Worm (Caenorhabditis elegans) whole organism, L4 larva: ENCODE data around the gene C49A9.5.
A peak's percentile ranks its signal among the peaks of the same experiment; 100 is the strongest.

Experiments
- F10B5.3 ChIP-seq: sonication (generic microtip); optimal IDR thresholded peaks from 2 replicates; lab custom pipeline; 2016; ENCODE audit warnings: mild to moderate bottlenecking, missing genetic modification characterization, missing compliant biosample characterization
- F44E2.7 ChIP-seq: fragments of 200-800 bp; sonication (Bioruptor generic); IDR thresholded peaks from 2 replicates; pipeline ENCODE4 v2.1.2; 2022; ENCODE audit warnings: missing genetic modification characterization, missing compliant biosample characterization
- T20F7.1 ChIP-seq: fragments of 200-800 bp; sonication (Bioruptor generic); optimal IDR thresholded peaks from 2 replicates; lab custom pipeline; 2018; ENCODE audit warnings: mild to moderate bottlenecking, missing genetic modification characterization, missing compliant biosample characterization
- Y105C5A.15 ChIP-seq: fragments of 200-800 bp; sonication (Bioruptor generic); IDR thresholded peaks from 2 replicates; pipeline ENCODE4 v1.3.6; 2022; ENCODE audit warnings: missing genetic modification characterization, missing compliant biosample characterization
- Y75B8A.6 ChIP-seq: fragments of 200-800 bp; sonication (Bioruptor generic); IDR thresholded peaks from 2 replicates; pipeline ENCODE4 v1.3.6; 2022; ENCODE audit warnings: missing genetic modification reagents, missing genetic modification characterization, missing compliant biosample characterization
- ZK546.5 ChIP-seq, 2 experiments: sonication (generic microtip); optimal IDR thresholded peaks; 2 replicates each; lab custom pipeline; 2017; ENCODE audit warnings: missing biosample characterization in 2 of 2, missing genetic modification characterization in 2 of 2
- aha-1 ChIP-seq: fragments of 150-350 bp; peaks from one replicate; lab custom pipeline; 2014; ENCODE audit warnings: missing biosample characterization, missing genetic modification characterization
- aly-2 ChIP-seq: sonication (generic microtip); optimal IDR thresholded peaks from 2 replicates; lab custom pipeline; 2018; ENCODE audit warnings: missing biosample characterization, missing genetic modification characterization
- arid-1 ChIP-seq: fragments of 200-800 bp; sonication (Bioruptor generic); conservative IDR thresholded peaks from 2 replicates; pipeline ENCODE4 v1.3.6; 2022; ENCODE audit warnings: missing genetic modification reagents, missing genetic modification characterization, missing compliant biosample characterization
- ceh-20 ChIP-seq: fragments of 200-800 bp; sonication (Bioruptor generic); IDR thresholded peaks from 2 replicates; pipeline ENCODE4 v1.3.6; 2022; ENCODE audit warnings: missing genetic modification reagents, missing genetic modification characterization, missing compliant biosample characterization
- ceh-28 ChIP-seq: fragments of 150-350 bp; optimal IDR thresholded peaks from 2 replicates; lab custom pipeline; 2014; ENCODE audit warnings: missing biosample characterization, missing genetic modification reagents, missing genetic modification characterization
- ceh-44 ChIP-seq: fragments of 200-800 bp; sonication (Bioruptor generic); IDR thresholded peaks from 2 replicates; pipeline ENCODE4 v1.3.6; 2022; ENCODE audit warnings: missing genetic modification reagents, missing genetic modification characterization, missing compliant biosample characterization
- cey-2 ChIP-seq: sonication (generic microtip); optimal IDR thresholded peaks from 3 replicates; lab custom pipeline; 2017; ENCODE audit warnings: missing genetic modification characterization, mild to moderate bottlenecking, missing compliant biosample characterization, antibody characterized with exemption, borderline replicate concordance; ENCODE audit not compliant: insufficient read depth
- ctbp-1 ChIP-seq: fragments of 200-800 bp; sonication (Bioruptor generic); IDR thresholded peaks from 2 replicates; pipeline ENCODE4 v1.3.6; 2022; ENCODE audit warnings: missing genetic modification reagents, missing genetic modification characterization, missing compliant biosample characterization
- daf-19 ChIP-seq: fragments of 200-800 bp; sonication (Bioruptor generic); conservative IDR thresholded peaks from 2 replicates; pipeline ENCODE4 v1.3.6; 2022; ENCODE audit warnings: missing genetic modification characterization, missing compliant biosample characterization
- daf-8 ChIP-seq: fragments of 200-800 bp; sonication (Bioruptor generic); IDR thresholded peaks from 2 replicates; pipeline ENCODE4 v1.3.6; 2022; ENCODE audit warnings: missing genetic modification characterization, missing compliant biosample characterization
- dmd-6 ChIP-seq: fragments of 200-800 bp; sonication (Bioruptor generic); IDR thresholded peaks from 2 replicates; pipeline ENCODE4 v1.3.6; 2022; ENCODE audit warnings: missing genetic modification reagents, missing genetic modification characterization, missing compliant biosample characterization
- dmd-8 ChIP-seq: fragments of 200-800 bp; sonication (Bioruptor generic); IDR thresholded peaks from 2 replicates; pipeline ENCODE4 v1.3.6; 2022; ENCODE audit warnings: missing genetic modification characterization, missing compliant biosample characterization
- duxl-1 ChIP-seq: sonication (generic microtip); optimal IDR thresholded peaks from 2 replicates; lab custom pipeline; 2016; ENCODE audit warnings: mild to moderate bottlenecking, missing genetic modification characterization, moderate library complexity, missing compliant biosample characterization; ENCODE audit not compliant: poor library complexity
- dve-1 ChIP-seq: sonication (generic microtip); optimal IDR thresholded peaks from 2 replicates; lab custom pipeline; 2017; ENCODE audit warnings: antibody characterized with exemption, mild to moderate bottlenecking, missing genetic modification characterization, missing compliant biosample characterization; ENCODE audit not compliant: insufficient read depth
- fkh-10 ChIP-seq: fragments of 150-350 bp; optimal IDR thresholded peaks from 2 replicates; lab custom pipeline; 2014; ENCODE audit warnings: missing biosample characterization, missing genetic modification reagents, missing genetic modification characterization
- fos-1 ChIP-seq: fragments of 150-350 bp; optimal IDR thresholded peaks from 2 replicates; lab custom pipeline; 2014; ENCODE audit warnings: missing biosample characterization, missing genetic modification characterization
- hif-1 ChIP-seq, 2 experiments: sonication (generic microtip); optimal IDR thresholded peaks; 2 replicates each; lab custom pipeline; 2016 to 2017; ENCODE audit warnings: missing compliant biosample characterization in 2 of 2, missing genetic modification characterization in 2 of 2, missing genetic modification reagents in 2 of 2, missing genotype in 2 of 2, mild to moderate bottlenecking in 1 of 2
- hlh-11 ChIP-seq: fragments of 200-800 bp; sonication (Bioruptor generic); optimal IDR thresholded peaks from 2 replicates; lab custom pipeline; 2018; ENCODE audit warnings: mild to moderate bottlenecking, missing genetic modification characterization, missing compliant biosample characterization
- hlh-30 ChIP-seq: sonication (generic microtip); optimal IDR thresholded peaks from 2 replicates; lab custom pipeline; 2017; ENCODE audit warnings: antibody characterized with exemption, mild to moderate bottlenecking, missing genetic modification characterization, missing compliant biosample characterization; ENCODE audit not compliant: insufficient read depth
- lim-7 ChIP-seq: fragments of 200-800 bp; sonication (Bioruptor generic); IDR thresholded peaks from 2 replicates; pipeline ENCODE4 v1.3.6; 2022; ENCODE audit warnings: missing genetic modification characterization, missing compliant biosample characterization
- lin-1 ChIP-seq: fragments of 200-800 bp; sonication (Bioruptor generic); IDR thresholded peaks from 2 replicates; pipeline ENCODE4 v1.3.6; 2022; ENCODE audit warnings: missing genetic modification reagents, missing genetic modification characterization, missing compliant biosample characterization
- lin-13 ChIP-seq: fragments of 150-350 bp; optimal IDR thresholded peaks from 2 replicates; lab custom pipeline; 2014; ENCODE audit warnings: missing biosample characterization, missing genetic modification reagents, missing genetic modification characterization
- lin-29 ChIP-seq: fragments of 200-800 bp; sonication (Bioruptor generic); IDR thresholded peaks from 2 replicates; pipeline ENCODE4 v1.3.6; 2022; ENCODE audit warnings: missing genetic modification reagents, missing genetic modification characterization, missing compliant biosample characterization
- lsy-2 ChIP-seq, 2 experiments: fragments of 150-350 bp in 1 of 2; sonication (generic microtip) in 1 of 2; optimal IDR thresholded peaks; 2 replicates each; lab custom pipeline; 2014 to 2017; ENCODE audit warnings: missing biosample characterization in 2 of 2, missing genetic modification characterization in 2 of 2
- mep-1 ChIP-seq: fragments of 150-350 bp; sonication (generic microtip); optimal IDR thresholded peaks from 3 replicates; lab custom pipeline; 2014; ENCODE audit warnings: missing biosample characterization, missing genetic modification characterization
- mxl-3 ChIP-seq: fragments of 200-800 bp; sonication (Bioruptor generic); optimal IDR thresholded peaks from 2 replicates; lab custom pipeline; 2018; ENCODE audit warnings: mild to moderate bottlenecking, missing genetic modification characterization, missing compliant biosample characterization
- nhr-28 ChIP-seq: fragments of 150-350 bp; optimal IDR thresholded peaks from 2 replicates; lab custom pipeline; 2014; ENCODE audit warnings: missing biosample characterization, missing genetic modification characterization
- nhr-41 ChIP-seq: fragments of 200-800 bp; sonication (Bioruptor generic); IDR thresholded peaks from 2 replicates; pipeline ENCODE4 v1.3.6; 2022; ENCODE audit warnings: missing genetic modification reagents, missing genetic modification characterization, missing compliant biosample characterization
- php-3 ChIP-seq: fragments of 200-800 bp; sonication (Bioruptor generic); IDR thresholded peaks from 2 replicates; pipeline ENCODE4 v1.3.6; 2022; ENCODE audit warnings: missing genetic modification reagents, missing genetic modification characterization, missing compliant biosample characterization
- saeg-2 ChIP-seq: fragments of 200-800 bp; sonication (Bioruptor generic); IDR thresholded peaks from 2 replicates; pipeline ENCODE4 v1.3.6; 2022; ENCODE audit warnings: missing genetic modification reagents, missing genetic modification characterization, missing compliant biosample characterization
- set-16 ChIP-seq: fragments of 200-800 bp; sonication (Bioruptor generic); IDR thresholded peaks from 2 replicates; pipeline ENCODE4 v1.3.6; 2022; ENCODE audit warnings: missing genetic modification reagents, missing genetic modification characterization, missing compliant biosample characterization
- snpc-4 ChIP-seq: fragments of 150-350 bp; optimal IDR thresholded peaks from 2 replicates; lab custom pipeline; 2014; ENCODE audit warnings: missing biosample characterization, missing genetic modification characterization
- tag-97 ChIP-seq: fragments of 200-800 bp; sonication (Bioruptor generic); IDR thresholded peaks from 2 replicates; pipeline ENCODE4 v1.3.6; 2022; ENCODE audit warnings: missing genetic modification characterization, missing compliant biosample characterization
- unc-62 ChIP-seq, 3 experiments: fragments of 150-350 bp in 1 of 3; sonication (generic microtip); optimal IDR thresholded peaks in 2 of 3; peaks in 1 of 3; 1 replicate in 1 of 3; 2 replicates in 2 of 3; lab custom pipeline; 2014 to 2017; ENCODE audit warnings: missing biosample characterization in 3 of 3, missing genetic modification characterization in 3 of 3, missing genetic modification reagents in 3 of 3, missing genotype in 1 of 3
- vab-7 ChIP-seq: fragments of 200-800 bp; sonication (Bioruptor generic); IDR thresholded peaks from 2 replicates; pipeline ENCODE4 v1.3.6; 2022; ENCODE audit warnings: missing genetic modification reagents, missing genetic modification characterization, missing compliant biosample characterization
- zag-1 ChIP-seq: fragments of 150-350 bp; optimal IDR thresholded peaks from 2 replicates; lab custom pipeline; 2014; ENCODE audit warnings: missing biosample characterization, missing genetic modification characterization

C49A9.5 gene

ce11 chrIV:6232769-6233290 is 19.4 kb downstream of the C49A9.5 start, which contains the start of gene F58F9.3 (continued):
- TF ChIP-seq unc-62 (GFP tag; optimal IDR thresholded peaks at IDR 0.05 in 1 of 2; lab: Kevin White, UChicago), result peak in 1 of 2 experiments; percentile 88
- no peak for TF ChIP-seq unc-62 (tag; optimal IDR thresholded peaks at IDR 0.05; lab: Kevin White, UChicago)

- no peak for TF ChIP-seq mep-1 (tag; lab: Kevin White, UChicago)
- no peak for TF ChIP-seq fkh-10 (GFP tag; lab: Kevin White, UChicago)
- TF ChIP-seq ZK546.5 (tag; optimal IDR thresholded peaks at IDR 0.05; lab: Kevin White, UChicago), result no peak
- TF ChIP-seq lin-29 (GFP tag; lab: Robert Waterston, UW), result no peak
- no peak for TF ChIP-seq arid-1 (GFP tag; lab: Robert Waterston, UW)
- TF ChIP-seq nhr-28 (tag; lab: Kevin White, UChicago), result no peak
- no peak for TF ChIP-seq php-3
- no peak for TF ChIP-seq T20F7.1
Observed at ce11 chrIV:6237508-6238227, 24.2 kb downstream of the C49A9.5 start, which contains the start of the genes F58F9.6 and F58F9.8. Gene F58F9.6, minus strand, starts transcription at chrIV:6237608. Gene F58F9.8, plus strand, starts transcription at chrIV:6238177.

- TF ChIP-seq F44E2.7, result no peak
- TF ChIP-seq lin-1 (GFP tag; lab: Robert Waterston, UW), result no peak
- TF ChIP-seq mxl-3 (GFP tag; lab: Kevin White, UChicago), result no peak
- TF ChIP-seq dmd-8 (GFP tag; lab: Robert Waterston, UW), result no peak
- no peak for TF ChIP-seq zag-1 (tag; lab: Kevin White, UChicago)
- no peak for TF ChIP-seq duxl-1 (tag; lab: Kevin White, UChicago)
- no peak for TF ChIP-seq lsy-2 (tag; optimal IDR thresholded peaks at IDR 0.05; lab: Kevin White, UChicago)
- TF ChIP-seq snpc-4 (tag; lab: Kevin White, UChicago), result no peak
- no peak for TF ChIP-seq nhr-41 (GFP tag; lab: Robert Waterston, UW)
- TF ChIP-seq, all 104 proteins: peak for 0
Observed at ce11 chrIV:6239993-6240392, 26.5 kb downstream of the C49A9.5 start, which contains the start of gene F58F9.9. Gene F58F9.9, plus strand, starts transcription at chrIV:6240293.

- TF ChIP-seq set-16, result no peak
- no peak for TF ChIP-seq daf-19
- TF ChIP-seq vab-7 (GFP tag; lab: Robert Waterston, UW), result no peak
- no peak for TF ChIP-seq hlh-11
- TF ChIP-seq lim-7 (GFP tag; lab: Robert Waterston, UW), result no peak
- no peak for TF ChIP-seq daf-8 (GFP tag; lab: Robert Waterston, UW)
- TF ChIP-seq unc-62 (GFP tag; optimal IDR thresholded peaks at IDR 0.05 in 1 of 2; lab: Kevin White, UChicago), result no peak
- TF ChIP-seq unc-62 (tag; optimal IDR thresholded peaks at IDR 0.05; lab: Kevin White, UChicago), result no peak
- no peak for TF ChIP-seq cey-2 (tag; lab: Kevin White, UChicago)
- TF ChIP-seq Y105C5A.15, result no peak
- no peak for TF ChIP-seq ceh-20
- no peak for TF ChIP-seq dmd-8 (GFP tag; lab: Robert Waterston, UW)
- TF ChIP-seq saeg-2 (GFP tag; lab: Robert Waterston, UW), result no peak
- no peak for TF ChIP-seq hif-1 (tag; optimal IDR thresholded peaks at IDR 0.05; lab: Kevin White, UChicago)
- no peak for TF ChIP-seq ceh-44 (GFP tag; lab: Robert Waterston, UW)
- no peak for TF ChIP-seq mep-1 (tag; lab: Kevin White, UChicago)
- peak; percentile 66 for TF ChIP-seq nhr-28 (tag; lab: Kevin White, UChicago)
- no peak for TF ChIP-seq mxl-3 (GFP tag; lab: Kevin White, UChicago)
- TF ChIP-seq dve-1, result peak; percentile 40
- TF ChIP-seq Y75B8A.6, result no peak
- TF ChIP-seq hlh-30 (tag; lab: Kevin White, UChicago), result no peak
- TF ChIP-seq tag-97 (GFP tag; lab: Robert Waterston, UW), result no peak
- no peak for TF ChIP-seq aly-2 (tag; lab: Kevin White, UChicago)
- TF ChIP-seq lin-13 (GFP tag; lab: Kevin White, UChicago), result no peak
- no peak for TF ChIP-seq ctbp-1 (GFP tag; lab: Robert Waterston, UW)
- no peak for TF ChIP-seq aha-1
- TF ChIP-seq dmd-6 (GFP tag; lab: Robert Waterston, UW), result 0 out of 2 replicates have a peak, but pooled peaks have one; percentile 13
- no peak for TF ChIP-seq fos-1 (tag; lab: Kevin White, UChicago)
- no peak for TF ChIP-seq ceh-28
- no peak for TF ChIP-seq F10B5.3 (tag; lab: Kevin White, UChicago)
- no peak for TF ChIP-seq F44E2.7
Observed at ce11 chrIV:6248486-6248885, 35.0 kb downstream of the C49A9.5 start, which contains the start of gene acox-3. Gene acox-3, minus strand, starts transcription at chrIV:6248492.
